Worm (Caenorhabditis elegans): ENCODE data around the gene pqn-18.

pqn-18 gene

ce11 chrX:12872022-12872888 lies 35.4 kb upstream of the pqn-18 start:
- TF ChIP-seq tbx-2 (tag; optimal IDR thresholded peaks at IDR 0.05) (peak; percentile 90), ets-5 (GFP tag; IDR thresholded peaks at IDR 0.05) (no peak), F16B12.6 (tag; optimal IDR thresholded peaks at IDR 0.05) (no peak), fkh-8 (tag; optimal IDR thresholded peaks at IDR 0.05) (no peak), nhr-84 (tag; optimal IDR thresholded peaks at IDR 0.05) (no peak), hlh-4 (tag; optimal IDR thresholded peaks at IDR 0.05) (no peak), unc-130 (tag; optimal IDR thresholded peaks at IDR 0.05) (peak; percentile 62), dpl-1 (GFP tag; optimal IDR thresholded peaks at IDR 0.05) (peak in 2 of 3 experiments; percentile 9 to 44), efl-3 (GFP tag; optimal IDR thresholded peaks at IDR 0.05) (no peak), unc-98 (GFP tag; IDR thresholded peaks at IDR 0.05) (no peak), lin-35 (GFP tag; optimal IDR thresholded peaks at IDR 0.05) (peak; percentile 31 to 85), aly-2 (tag; optimal IDR thresholded peaks at IDR 0.05) (no peak), tlp-1 (tag; optimal IDR thresholded peaks at IDR 0.05) (no peak), ceh-88 (GFP tag; IDR thresholded peaks at IDR 0.05) (0 out of 2 replicates have a peak, but pooled peaks have one; percentile 31), ces-1 (GFP tag; optimal IDR thresholded peaks at IDR 0.05) (no peak), pag-3 (tag; optimal IDR thresholded peaks at IDR 0.05; ENCODE audit: borderline replicate concordance, insufficient read depth) (peak; percentile 21), ceh-63 (GFP tag; optimal IDR thresholded peaks at IDR 0.05) (no peak), ztf-11 (tag; optimal IDR thresholded peaks at IDR 0.05) (no peak), jun-1 (tag; optimal IDR thresholded peaks at IDR 0.05) (peak; percentile 79), ceh-90 (tag; optimal IDR thresholded peaks at IDR 0.05) (no peak), ceh-82 (tag; optimal IDR thresholded peaks at IDR 0.05) (peak; percentile 43 to 47 (median 44)), C16A3.4 (tag; optimal IDR thresholded peaks at IDR 0.05) (peak; percentile 52), sox-4 (tag; optimal IDR thresholded peaks at IDR 0.05) (no peak), mef-2 (tag; optimal IDR thresholded peaks at IDR 0.05) (peak; percentile 74), C04F5.9 (tag; optimal IDR thresholded peaks at IDR 0.05) (no peak), aha-1 (tag; optimal IDR thresholded peaks at IDR 0.05) (peak; percentile 11), hpl-2 (GFP tag; optimal IDR thresholded peaks at IDR 0.05) (peak; percentile 69), nhr-237 (tag; optimal IDR thresholded peaks at IDR 0.05) (peak; percentile 4), mab-9 (GFP tag; IDR thresholded peaks at IDR 0.05) (no peak), ztf-4 (tag; optimal IDR thresholded peaks at IDR 0.05) (peak; percentile 86), irx-1 (tag; optimal IDR thresholded peaks at IDR 0.05) (peak; percentile 18), pax-3 (tag; optimal IDR thresholded peaks at IDR 0.05) (peak; percentile 36), nhr-47 (tag; optimal IDR thresholded peaks at IDR 0.05) (peak; percentile 82), alr-1 (tag; optimal IDR thresholded peaks at IDR 0.05; ENCODE audit: borderline replicate concordance) (no peak), lin-39 (tag; optimal IDR thresholded peaks at IDR 0.05) (peak; percentile 70), nhr-19 (GFP tag; conservative IDR thresholded peaks at IDR 0.05) (peak; percentile 91), Y116A8C.19 (tag; optimal IDR thresholded peaks at IDR 0.05; ENCODE audit: borderline replicate concordance) (no peak), ama-1 (optimal IDR thresholded peaks at IDR 0.05) (no peak), mep-1 (tag; optimal IDR thresholded peaks at IDR 0.05) (peak; percentile 66), nhr-76 (tag; optimal IDR thresholded peaks at IDR 0.05) (no peak), sptf-1 (tag; optimal IDR thresholded peaks at IDR 0.05) (no peak), zip-4 (GFP tag; optimal IDR thresholded peaks at IDR 0.05) (peak; percentile 34), swsn-7 (tag; optimal IDR thresholded peaks at IDR 0.05) (peak; percentile 75), mdl-1 (tag; optimal IDR thresholded peaks at IDR 0.05) (peak; percentile 87 to 100), pqm-1 (tag; optimal IDR thresholded peaks at IDR 0.05) (peak; percentile 16), hlh-17 (GFP tag; optimal IDR thresholded peaks at IDR 0.05; ENCODE audit: borderline replicate concordance) (no peak), lin-14 (GFP tag; optimal IDR thresholded peaks at IDR 0.05) (peak; percentile 96), zag-1 (tag; optimal IDR thresholded peaks at IDR 0.05) (no peak), vab-15 (tag; optimal IDR thresholded peaks at IDR 0.05) (no peak), rnt-1 (tag; optimal IDR thresholded peaks at IDR 0.05) (peak; percentile 89), nhr-12 (tag; optimal IDR thresholded peaks at IDR 0.05) (no peak)
